Fruit fly (Drosophila melanogaster): Measurements from ENCODE around the gene CG46468.

- no peak for TF ChIP-seq CG8478 (optimal IDR thresholded peaks at IDR 0.05)
- no peak for TF ChIP-seq usp (GFP tag; optimal IDR thresholded peaks at IDR 0.05)
- no peak for TF ChIP-seq Dll (optimal IDR thresholded peaks at IDR 0.05)
- no peak for TF ChIP-seq psq (optimal IDR thresholded peaks at IDR 0.05)
- no peak for TF ChIP-seq EcR (GFP tag; optimal IDR thresholded peaks at IDR 0.05)
- no peak for TF ChIP-seq pan (optimal IDR thresholded peaks at IDR 0.05)
Measured at dm6 chr2L:9545511-9545910, 19.7 kb downstream of the CG46468 start, which contains the start of gene CG13114.
